Worm (Caenorhabditis elegans): ENCODE measurements around the gene T05B4.9.

DNA sequence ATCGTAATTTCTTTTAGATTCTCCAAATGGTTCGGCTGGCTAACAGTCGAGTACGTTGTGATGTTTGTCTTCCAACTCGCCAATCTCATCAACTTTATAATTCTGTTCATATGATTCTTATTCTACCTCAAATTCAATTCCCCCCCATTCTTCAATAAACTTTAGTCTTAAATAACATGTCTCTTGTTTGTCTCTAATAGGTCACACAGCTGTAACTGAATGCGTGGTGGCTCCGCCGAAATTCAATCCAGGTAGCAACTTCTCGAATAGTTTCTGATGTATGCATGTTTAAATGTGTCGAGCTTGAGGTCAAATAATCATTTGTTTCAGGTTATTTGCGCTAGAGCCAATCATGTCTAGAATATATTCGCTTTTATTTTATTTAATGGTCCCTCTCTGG is 20.5 kb upstream of the T05B4.9 start, which contains the start of gene lgc-29:
- TF ChIP-seq F13H6.1 (tag; optimal IDR thresholded peaks at IDR 0.05) (no peak), skn-1 (tag; optimal IDR thresholded peaks at IDR 0.05) (no peak), egl-27 (tag; optimal IDR thresholded peaks at IDR 0.05) (no peak), ama-1 (optimal IDR thresholded peaks at IDR 0.05) (no peak), nhr-237 (tag; optimal IDR thresholded peaks at IDR 0.05) (no peak), nhr-25 (tag; optimal IDR thresholded peaks at IDR 0.05) (no peak), Y55F3AM.14 (GFP tag; optimal IDR thresholded peaks at IDR 0.05) (no peak), lin-39 (tag; optimal IDR thresholded peaks at IDR 0.05) (no peak), unc-62 (GFP tag; optimal IDR thresholded peaks at IDR 0.05) (no peak), ceh-82 (tag; optimal IDR thresholded peaks at IDR 0.05) (no peak), lin-11 (tag; optimal IDR thresholded peaks at IDR 0.05) (no peak), mab-5 (tag; optimal IDR thresholded peaks at IDR 0.05) (no peak), elt-1 (tag; optimal IDR thresholded peaks at IDR 0.05) (no peak), nhr-129 (tag; optimal IDR thresholded peaks at IDR 0.05) (no peak)
